Worm (Caenorhabditis elegans): ENCODE data around the gene F32H5.1.
A peak's percentile ranks its signal among the peaks of the same experiment; 100 is the strongest.

DNA sequence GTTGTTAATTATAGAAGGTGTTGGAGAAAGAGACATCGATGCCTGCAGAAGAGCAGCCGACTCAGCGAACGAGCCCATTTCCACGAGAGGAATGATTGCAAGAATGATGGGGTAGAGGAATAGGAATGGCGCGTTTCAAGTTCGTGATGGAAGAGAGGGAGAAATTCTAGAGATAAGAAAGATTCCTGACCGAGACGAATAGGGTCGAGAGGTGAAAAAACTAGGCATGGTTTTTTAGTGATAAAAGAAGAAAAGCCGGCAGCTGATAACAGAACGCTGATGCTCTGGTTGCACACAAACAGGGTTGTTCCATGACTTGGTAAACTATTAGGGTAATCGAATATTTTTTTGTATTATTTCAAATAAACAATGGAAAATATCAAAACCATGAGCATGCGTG is 15.0 kb upstream of the F32H5.1 start:
- no peak for TF ChIP-seq egl-27 (tag; optimal IDR thresholded peaks at IDR 0.05)
- no peak for TF ChIP-seq zag-1 (tag; optimal IDR thresholded peaks at IDR 0.05)
- TF ChIP-seq skn-1 (tag; optimal IDR thresholded peaks at IDR 0.05): no peak
- no peak for TF ChIP-seq ZK546.5 (tag; optimal IDR thresholded peaks at IDR 0.05)
- no peak for TF ChIP-seq lsy-12 (tag; optimal IDR thresholded peaks at IDR 0.05)
- TF ChIP-seq nhr-11 (tag; optimal IDR thresholded peaks at IDR 0.05): no peak
- no peak for TF ChIP-seq ztf-11 (tag; optimal IDR thresholded peaks at IDR 0.05)
- TF ChIP-seq unc-62 (GFP tag; optimal IDR thresholded peaks at IDR 0.05): no peak
- peak; percentile 93 for TF ChIP-seq elt-2 (tag; optimal IDR thresholded peaks at IDR 0.05)
